Fruit fly (Drosophila melanogaster): ENCODE measurements around the gene Trx2.

Trx2 gene

dm6 chr2L:9569588-9570434 lies 43.2 kb upstream of the Trx2 start (continued):
- TF ChIP-seq odd (GFP tag; optimal IDR thresholded peaks at IDR 0.05), result peak; percentile 98
- peak; percentile 89 for TF ChIP-seq CG14441 (GFP tag; IDR thresholded peaks at IDR 0.05)
- TF ChIP-seq wdn (GFP tag; IDR thresholded peaks at IDR 0.05), result no peak; the same call in 1 of the 2 replicates
- no peak for TF ChIP-seq Trl (optimal IDR thresholded peaks at IDR 0.05)
- TF ChIP-seq Trl (GFP tag; optimal IDR thresholded peaks at IDR 0.05), result peak; percentile 81
- peak; percentile 41; the same call in 1 of the 2 replicates for TF ChIP-seq bbx (GFP tag; IDR thresholded peaks at IDR 0.05; ENCODE audit: partially characterized antibody)
- peak; percentile 93 to 97 for TF ChIP-seq bsh (GFP tag; optimal IDR thresholded peaks at IDR 0.05)
- peak; percentile 44; the same call in 1 of the 2 replicates for TF ChIP-seq Lim3 (GFP tag; IDR thresholded peaks at IDR 0.05)
- TF ChIP-seq Hr39 (optimal IDR thresholded peaks at IDR 0.05), result no peak
- peak; percentile 97 for TF ChIP-seq tio (GFP tag; optimal IDR thresholded peaks at IDR 0.05)
- peak; percentile 63 for TF ChIP-seq chm (GFP tag; IDR thresholded peaks at IDR 0.05)
- no peak for TF ChIP-seq prd (optimal IDR thresholded peaks at IDR 0.05)
- TF ChIP-seq prd (GFP tag; IDR thresholded peaks at IDR 0.05), result peak; percentile 93
- peak; percentile 37 for TF ChIP-seq CG12236 (GFP tag; optimal IDR thresholded peaks at IDR 0.05)
- TF ChIP-seq CG12769 (tag; optimal IDR thresholded peaks at IDR 0.05), result peak; percentile 57
- TF ChIP-seq eve (GFP tag; optimal IDR thresholded peaks at IDR 0.05), result peak in 1 of 2 experiments; percentile 24
- TF ChIP-seq CG31441 (GFP tag; IDR thresholded peaks at IDR 0.05), result peak; percentile 99
- 0 out of 2 replicates have a peak, but pooled peaks have one; percentile 7 for TF ChIP-seq ham (GFP tag; IDR thresholded peaks at IDR 0.05)
- TF ChIP-seq emc (GFP tag; optimal IDR thresholded peaks at IDR 0.05), result peak; percentile 32
- TF ChIP-seq D19B (GFP tag; optimal IDR thresholded peaks at IDR 0.05), result peak; percentile 94
- TF ChIP-seq repo (GFP tag; optimal IDR thresholded peaks at IDR 0.05), result peak; percentile 49
- TF ChIP-seq ewg (GFP tag; optimal IDR thresholded peaks at IDR 0.05), result peak; percentile 91
- TF ChIP-seq Sry-β (GFP tag; optimal IDR thresholded peaks at IDR 0.05), result peak; percentile 48
- TF ChIP-seq z (GFP tag; IDR thresholded peaks at IDR 0.05), result peak; percentile 49; the same call in 2 of the 3 replicates
- TF ChIP-seq E2f2 (GFP tag; IDR thresholded peaks at IDR 0.05), result peak; percentile 76
- TF ChIP-seq amos (GFP tag; IDR thresholded peaks at IDR 0.05; ENCODE audit: partially characterized antibody), result peak; percentile 31; the same call in 1 of the 2 replicates
- TF ChIP-seq dm (GFP tag; optimal IDR thresholded peaks at IDR 0.05), result peak; percentile 79
- peak; percentile 82 for TF ChIP-seq B-H1 (GFP tag; IDR thresholded peaks at IDR 0.05)
- TF ChIP-seq CG30020 (tag; optimal IDR thresholded peaks at IDR 0.05), result peak; percentile 80
- no peak; the same call in 1 of the 2 replicates for TF ChIP-seq Bgb (GFP tag; IDR thresholded peaks at IDR 0.05; ENCODE audit: partially characterized antibody)
- TF ChIP-seq CG3995 (GFP tag; optimal IDR thresholded peaks at IDR 0.05), result peak; percentile 69
- TF ChIP-seq mirr (GFP tag; optimal IDR thresholded peaks at IDR 0.05), result peak; percentile 64
- TF ChIP-seq B-H2 (GFP tag; optimal IDR thresholded peaks at IDR 0.05), result peak; percentile 91
- TF ChIP-seq GATAe (GFP tag; conservative IDR thresholded peaks at IDR 0.05), result peak; percentile 48; the same call in 1 of the 2 replicates
- TF ChIP-seq CG33557 (GFP tag; optimal IDR thresholded peaks at IDR 0.05), result peak; percentile 88
- peak; percentile 82 for TF ChIP-seq Aef1 (GFP tag; IDR thresholded peaks at IDR 0.05)
- peak; percentile 93 for TF ChIP-seq dmrt11E (tag; optimal IDR thresholded peaks at IDR 0.05)
- TF ChIP-seq CG18476 (GFP tag; optimal IDR thresholded peaks at IDR 0.05), result peak; percentile 97
- TF ChIP-seq Jarid2 (GFP tag; optimal IDR thresholded peaks at IDR 0.05), result peak; percentile 87
- peak; percentile 96 for TF ChIP-seq Med (GFP tag)
- TF ChIP-seq CG11456 (GFP tag; IDR thresholded peaks at IDR 0.05), result peak; percentile 84
- peak; percentile 79 for TF ChIP-seq Side (GFP tag; optimal IDR thresholded peaks at IDR 0.05)
- peak; percentile 82 for TF ChIP-seq ssp (GFP tag; IDR thresholded peaks at IDR 0.05)
- peak; percentile 90 for TF ChIP-seq CG6654 (GFP tag; optimal IDR thresholded peaks at IDR 0.05)
- no peak for TF ChIP-seq Lpt (GFP tag; optimal IDR thresholded peaks at IDR 0.05)
- no peak for TF ChIP-seq sna (GFP tag; IDR thresholded peaks at IDR 0.05; ENCODE audit: partially characterized antibody)
- TF ChIP-seq CG30403 (GFP tag; optimal IDR thresholded peaks at IDR 0.05), result peak; percentile 98
- no peak for TF ChIP-seq usp (GFP tag; optimal IDR thresholded peaks at IDR 0.05)
- peak; percentile 91 for TF ChIP-seq CG1602 (GFP tag; optimal IDR thresholded peaks at IDR 0.05)
- TF ChIP-seq CG4328 (GFP tag; optimal IDR thresholded peaks at IDR 0.05), result peak; percentile 95
